Fruit fly (Drosophila melanogaster): ENCODE results near the gene se.

DNA sequence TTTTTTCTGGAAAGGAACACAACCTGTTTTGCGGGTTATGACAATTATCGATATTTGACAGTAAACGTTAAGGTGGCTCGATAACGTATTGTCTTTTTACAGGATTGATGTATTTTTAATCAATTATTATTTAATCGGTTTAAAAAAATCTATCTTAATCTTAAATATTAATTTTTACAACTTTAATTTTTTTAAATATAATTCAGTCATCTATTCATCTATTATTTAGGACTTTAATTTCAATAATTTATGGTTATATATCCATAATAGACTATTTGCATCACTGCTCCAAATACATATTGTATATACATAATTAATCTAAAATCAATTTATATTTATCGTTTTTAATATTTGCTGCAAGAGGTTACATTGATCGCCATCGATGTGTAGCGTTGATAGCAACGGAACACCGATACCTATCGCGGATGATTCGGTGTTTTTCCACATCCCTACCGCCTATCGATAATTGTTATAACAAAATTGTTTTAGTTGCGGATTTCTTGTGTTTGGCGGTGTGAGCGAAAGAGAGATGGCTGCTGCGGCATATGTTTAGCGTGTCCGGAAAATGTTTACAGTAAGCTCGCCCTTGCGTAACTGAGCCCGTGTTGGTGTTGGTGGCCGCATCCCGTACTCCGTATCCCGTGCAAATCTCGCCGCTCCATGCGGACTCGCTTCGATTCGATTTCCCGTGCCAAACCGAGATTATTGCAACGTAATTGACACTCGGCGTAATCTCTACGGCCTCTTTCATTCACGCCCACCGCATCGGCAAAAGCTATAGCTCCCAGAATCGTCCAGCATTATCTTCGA is 4.7 kb downstream of the se start, which contains the start of the genes GstO1 and foi:
- no peak for TF ChIP-seq psq (optimal IDR thresholded peaks at IDR 0.05)
- TF ChIP-seq EcR (GFP tag; optimal IDR thresholded peaks at IDR 0.05), result no peak
- no peak for TF ChIP-seq CG8478 (optimal IDR thresholded peaks at IDR 0.05)
- no peak for TF ChIP-seq pan (optimal IDR thresholded peaks at IDR 0.05)

All from whole organism.